Worm (Caenorhabditis elegans): ENCODE measurements around the gene M02E1.1.
"Not testable (repeated sequence)": the region's sequence is repeated elsewhere in the genome, so short reads cannot be mapped to it uniquely, and the experiment has no call there.

The M02E1.1 gene

ce11 chrX:347117-347516 lies 21.2 kb downstream of the M02E1.1 start, which contains the start of gene C04E7.3:
Gene C04E7.3, minus strand, starts transcription at chrX:347217.
- 0 out of 2 replicates have a peak, but pooled peaks have one; percentile 45 for TF ChIP-seq madf-3 (GFP tag; IDR thresholded peaks at IDR 0.05)

- TF ChIP-seq nfya-2 (GFP tag; IDR thresholded peaks at IDR 0.05) (no peak), hmg-1.2 (GFP tag; IDR thresholded peaks at IDR 0.05) (peak; percentile 55; the same call in 1 of the 2 replicates), aptf-2 (GFP tag; conservative IDR thresholded peaks at IDR 0.05) (no peak), lin-40 (tag; optimal IDR thresholded peaks at IDR 0.05) (peak; percentile 17), snpc-4 (GFP tag; optimal IDR thresholded peaks at IDR 0.05) (no peak), snpc-4 (tag; optimal IDR thresholded peaks at IDR 0.05) (no peak), athp-1 (tag; optimal IDR thresholded peaks at IDR 0.05) (no peak), ztf-28 (GFP tag; IDR thresholded peaks at IDR 0.05) (no peak), tbx-9 (tag; optimal IDR thresholded peaks at IDR 0.05; ENCODE audit: borderline replicate concordance) (no peak), snpc-3.4 (tag; optimal IDR thresholded peaks at IDR 0.05) (no peak), madf-8 (GFP tag; conservative IDR thresholded peaks at IDR 0.05) (no peak), egrh-3 (GFP tag; IDR thresholded peaks at IDR 0.05) (no peak), nhr-27 (tag; optimal IDR thresholded peaks at IDR 0.05) (no peak), xnd-1 (tag; optimal IDR thresholded peaks at IDR 0.05) (no peak), Y95B8A.8 (GFP tag; IDR thresholded peaks at IDR 0.05) (no peak), Y56A3A.18 (GFP tag; IDR thresholded peaks at IDR 0.05) (no peak), lsl-1 (GFP tag; optimal IDR thresholded peaks at IDR 0.05) (no peak), F37B4.10 (GFP tag; IDR thresholded peaks at IDR 0.05) (no peak), cebp-1 (GFP tag; IDR thresholded peaks at IDR 0.05) (no peak), cebp-1 (tag; optimal IDR thresholded peaks at IDR 0.05) (peak; percentile 38), ceh-91 (GFP tag; IDR thresholded peaks at IDR 0.05) (no peak)
These were observed 22.2 kb downstream of the M02E1.1 start for ce11 chrX:348141-348540.

- TF ChIP-seq nfyb-1 (GFP tag; IDR thresholded peaks at IDR 0.05): peak; percentile 79
- peak; percentile 49 for TF ChIP-seq mcd-1 (GFP tag; IDR thresholded peaks at IDR 0.05)
- peak; percentile 55; the same call in 1 of the 2 replicates for TF ChIP-seq madf-6 (GFP tag; IDR thresholded peaks at IDR 0.05)
- peak; percentile 28; the same call in 1 of the 2 replicates for TF ChIP-seq rcor-1 (GFP tag; IDR thresholded peaks at IDR 0.05)
- TF ChIP-seq ceh-100 (GFP tag; IDR thresholded peaks at IDR 0.05): peak; percentile 38; the same call in 1 of the 2 replicates
- peak; percentile 68 for TF ChIP-seq dox-1 (GFP tag; IDR thresholded peaks at IDR 0.05)
- peak; percentile 59; the same call in 1 of the 2 replicates for TF ChIP-seq ceh-40 (GFP tag; IDR thresholded peaks at IDR 0.05)
- peak; percentile 83; the same call in 1 of the 2 replicates for TF ChIP-seq nhr-120 (GFP tag; IDR thresholded peaks at IDR 0.05)
- 0 out of 2 replicates have a peak, but pooled peaks have one; percentile 12 for TF ChIP-seq zfh-2 (GFP tag; conservative IDR thresholded peaks at IDR 0.05)
- 0 out of 2 replicates have a peak, but pooled peaks have one; percentile 29 for TF ChIP-seq ekl-4 (GFP tag; IDR thresholded peaks at IDR 0.05)
- TF ChIP-seq lin-26 (GFP tag; IDR thresholded peaks at IDR 0.05): peak; percentile 90
- TF ChIP-seq ztf-25 (GFP tag; IDR thresholded peaks at IDR 0.05): peak; percentile 84
- peak; percentile 55 for TF ChIP-seq B0261.1 (tag; optimal IDR thresholded peaks at IDR 0.05)
- not testable (repeated sequence) for TF ChIP-seq rpc-1 (optimal IDR thresholded peaks at IDR 0.05)
- peak; percentile 32 for TF ChIP-seq rpc-1 (tag; optimal IDR thresholded peaks at IDR 0.05)
- TF ChIP-seq Y56A3A.18 (GFP tag; IDR thresholded peaks at IDR 0.05): 0 out of 2 replicates have a peak, but pooled peaks have one; percentile 39
- TF ChIP-seq hmg-1.2 (GFP tag; IDR thresholded peaks at IDR 0.05): peak; percentile 73
- peak; percentile 33; the same call in 1 of the 2 replicates for TF ChIP-seq D2030.7 (GFP tag; IDR thresholded peaks at IDR 0.05)
- 0 out of 2 replicates have a peak, but pooled peaks have one; percentile 39 for TF ChIP-seq madf-3 (GFP tag; IDR thresholded peaks at IDR 0.05)
- TF ChIP-seq egl-44 (GFP tag; IDR thresholded peaks at IDR 0.05): peak; percentile 54; the same call in 1 of the 2 replicates
- 0 out of 2 replicates have a peak, but pooled peaks have one; percentile 9 for TF ChIP-seq aptf-3 (GFP tag; IDR thresholded peaks at IDR 0.05)
- peak; percentile 82 for TF ChIP-seq tbp1 (GFP tag; optimal IDR thresholded peaks at IDR 0.05)
These were observed 25.5 kb downstream of the M02E1.1 start for ce11 chrX:351398-351797.

Data from whole organism, young adult.